Worm (Caenorhabditis elegans) whole organism, mixed stage, embryonic: Measurements from ENCODE around the gene T12C9.7.

Source experiments
- M03D4.4 ChIP-seq: sonication (generic microtip); optimal IDR thresholded peaks from 2 replicates; lab custom pipeline; 2017; ENCODE audit warnings: mild to moderate bottlenecking, missing genetic modification characterization, missing compliant biosample characterization
- bed-3 ChIP-seq: fragments of 200-800 bp; sonication (Bioruptor generic); optimal IDR thresholded peaks from 3 replicates; lab custom pipeline; 2018; ENCODE audit warnings: mild to moderate bottlenecking, missing genetic modification characterization, moderate library complexity, missing compliant biosample characterization
- ceh-43 ChIP-seq: fragments of 200-800 bp; sonication (Bioruptor generic); optimal IDR thresholded peaks from 2 replicates; lab custom pipeline; 2018; ENCODE audit warnings: mild to moderate bottlenecking, missing genetic modification characterization, moderate library complexity, missing compliant biosample characterization
- ceh-83 ChIP-seq: fragments of 200-800 bp; sonication (Bioruptor generic); optimal IDR thresholded peaks from 2 replicates; lab custom pipeline; 2018; ENCODE audit warnings: mild to moderate bottlenecking, missing genetic modification characterization, missing compliant biosample characterization
- ces-1 ChIP-seq: fragments of 150-350 bp; optimal IDR thresholded peaks from 2 replicates; lab custom pipeline; 2014; ENCODE audit warnings: missing biosample characterization, missing genetic modification reagents, missing genetic modification characterization
- cnd-1 ChIP-seq: fragments of 200-800 bp; sonication (Bioruptor generic); optimal IDR thresholded peaks from 2 replicates; lab custom pipeline; 2018; ENCODE audit warnings: mild to moderate bottlenecking, missing genetic modification characterization, missing compliant biosample characterization
- drap-1 ChIP-seq: fragments of 200-800 bp; sonication (Bioruptor generic); optimal IDR thresholded peaks from 3 replicates; lab custom pipeline; 2018; ENCODE audit warnings: mild to moderate bottlenecking, missing genetic modification characterization, missing compliant biosample characterization
- elt-1 ChIP-seq: sonication (generic microtip); optimal IDR thresholded peaks from 2 replicates; lab custom pipeline; 2017; ENCODE audit warnings: missing genetic modification characterization, mild to moderate bottlenecking, missing compliant biosample characterization, antibody characterized with exemption, moderate library complexity, borderline replicate concordance; ENCODE audit not compliant: insufficient read depth
- elt-3 ChIP-seq: fragments of 150-350 bp; optimal IDR thresholded peaks from 2 replicates; lab custom pipeline; 2014; ENCODE audit warnings: missing biosample characterization, missing genetic modification characterization
- flh-1 ChIP-seq: fragments of 200-800 bp; sonication (Bioruptor generic); optimal IDR thresholded peaks from 2 replicates; lab custom pipeline; 2018; ENCODE audit warnings: mild to moderate bottlenecking, missing genetic modification characterization, moderate library complexity, missing compliant biosample characterization
- ham-2 ChIP-seq: fragments of 200-800 bp; sonication (Bioruptor generic); optimal IDR thresholded peaks from 2 replicates; lab custom pipeline; 2018; ENCODE audit warnings: mild to moderate bottlenecking, missing genetic modification characterization, missing compliant biosample characterization
- hlh-1 ChIP-seq: fragments of 150-350 bp; optimal IDR thresholded peaks from 2 replicates; lab custom pipeline; 2014; ENCODE audit warnings: missing biosample characterization, missing genetic modification reagents, missing genetic modification characterization
- lin-13 ChIP-seq: fragments of 150-350 bp; optimal IDR thresholded peaks from 2 replicates; lab custom pipeline; 2014; ENCODE audit warnings: missing biosample characterization, missing genetic modification characterization
- lsy-2 ChIP-seq: fragments of 150-350 bp; optimal IDR thresholded peaks from 2 replicates; lab custom pipeline; 2014; ENCODE audit warnings: missing biosample characterization, missing genetic modification characterization
- mab-5 ChIP-seq: fragments of 150-350 bp; optimal IDR thresholded peaks from 2 replicates; lab custom pipeline; 2014; ENCODE audit warnings: missing biosample characterization, missing genetic modification characterization
- mep-1 ChIP-seq: fragments of 150-350 bp; optimal IDR thresholded peaks from 2 replicates; lab custom pipeline; 2017; ENCODE audit warnings: missing biosample characterization, missing genetic modification reagents, missing genetic modification characterization, inconsistent platforms
- nhr-12 ChIP-seq: fragments of 150-350 bp; optimal IDR thresholded peaks from 2 replicates; lab custom pipeline; 2014; ENCODE audit warnings: missing biosample characterization, missing genetic modification characterization
- nhr-2 ChIP-seq: fragments of 150-350 bp; optimal IDR thresholded peaks from 2 replicates; lab custom pipeline; 2014; ENCODE audit warnings: missing biosample characterization, missing genetic modification characterization
- nhr-237 ChIP-seq: fragments of 150-350 bp; optimal IDR thresholded peaks from 2 replicates; lab custom pipeline; 2014; ENCODE audit warnings: missing biosample characterization, missing genetic modification characterization
- nhr-28 ChIP-seq: fragments of 150-350 bp; optimal IDR thresholded peaks from 2 replicates; lab custom pipeline; 2014; ENCODE audit warnings: missing biosample characterization, missing genetic modification characterization
- pha-4 ChIP-seq: fragments of 150-350 bp; optimal IDR thresholded peaks from 2 replicates; lab custom pipeline; 2018; ENCODE audit warnings: missing biosample characterization, missing genetic modification reagents, missing genetic modification characterization
- sem-2 ChIP-seq: fragments of 200-800 bp; sonication (Bioruptor generic); optimal IDR thresholded peaks from 2 replicates; lab custom pipeline; 2018; ENCODE audit warnings: mild to moderate bottlenecking, missing genetic modification characterization, missing compliant biosample characterization
- snpc-4 ChIP-seq: fragments of 150-350 bp; optimal IDR thresholded peaks from 2 replicates; lab custom pipeline; 2014; ENCODE audit warnings: missing biosample characterization, missing genetic modification characterization
- sptf-1 ChIP-seq: sonication (generic microtip); optimal IDR thresholded peaks from 2 replicates; lab custom pipeline; 2017; ENCODE audit warnings: mild to moderate bottlenecking, missing genetic modification characterization, moderate library complexity, missing compliant biosample characterization
- tbx-8 ChIP-seq: fragments of 200-800 bp; sonication (Bioruptor generic); optimal IDR thresholded peaks from 2 replicates; lab custom pipeline; 2018; ENCODE audit warnings: mild to moderate bottlenecking, missing genetic modification characterization, moderate library complexity, missing compliant biosample characterization
- unc-120 ChIP-seq: sonication (generic microtip); optimal IDR thresholded peaks from 2 replicates; lab custom pipeline; 2017; ENCODE audit warnings: missing genetic modification characterization, missing compliant biosample characterization; ENCODE audit not compliant: poor library complexity, severe bottlenecking
- unc-62 ChIP-seq: fragments of 150-350 bp; optimal IDR thresholded peaks from 2 replicates; lab custom pipeline; 2014; ENCODE audit warnings: missing biosample characterization, missing genetic modification reagents, missing genetic modification characterization
- zip-8 ChIP-seq: fragments of 150-350 bp; optimal IDR thresholded peaks from 2 replicates; lab custom pipeline; 2014; ENCODE audit warnings: missing biosample characterization, missing genetic modification characterization
- ztf-11 ChIP-seq: fragments of 150-350 bp; optimal IDR thresholded peaks from 2 replicates; lab custom pipeline; 2014; ENCODE audit warnings: missing biosample characterization, missing genetic modification characterization

Gene T12C9.7

ce11 chrII:4460851-4461250 lies at the start of gene T12C9.7, which contains the start of gene vps-18:
TSS of gene T12C9.7 (minus strand) at chrII:4460951.
TSS of gene vps-18 (plus strand) at chrII:4461130.
- TF ChIP-seq lsy-2 (tag; lab: Kevin White, UChicago) (no peak), mab-5 (no peak), tbx-8 (no peak), snpc-4 (tag; lab: Kevin White, UChicago) (no peak), unc-120 (tag; lab: Kevin White, UChicago) (no peak), mep-1 (no peak), ham-2 (GFP tag; lab: Kevin White, UChicago) (no peak), elt-3 (tag; lab: Kevin White, UChicago) (no peak), elt-1 (tag; lab: Kevin White, UChicago) (no peak), ces-1 (GFP tag; lab: Kevin White, UChicago) (no peak), hlh-1 (tag; lab: Kevin White, UChicago) (no peak), zip-8 (tag; lab: Kevin White, UChicago) (no peak), cnd-1 (no peak), pha-4 (no peak)
- TF ChIP-seq, all 35 proteins: peak for 0

- TF ChIP-seq elt-3 (tag; lab: Kevin White, UChicago) = no peak
- no peak for TF ChIP-seq nhr-12 (tag; lab: Kevin White, UChicago)
- TF ChIP-seq sptf-1 (tag; lab: Kevin White, UChicago) = no peak
- TF ChIP-seq unc-62 = no peak
- no peak for TF ChIP-seq mep-1
- TF ChIP-seq bed-3 = no peak
- no peak for TF ChIP-seq lsy-2 (tag; lab: Kevin White, UChicago)
- no peak for TF ChIP-seq hlh-1 (tag; lab: Kevin White, UChicago)
- TF ChIP-seq nhr-2 = no peak
- no peak for TF ChIP-seq ztf-11 (tag; lab: Kevin White, UChicago)
- no peak for TF ChIP-seq nhr-237 (tag; lab: Kevin White, UChicago)
- TF ChIP-seq cnd-1 = no peak
- no peak for TF ChIP-seq sem-2 (GFP tag; lab: Kevin White, UChicago)
- no peak for TF ChIP-seq ceh-83 (GFP tag; lab: Kevin White, UChicago)
- no peak for TF ChIP-seq nhr-28 (tag; lab: Kevin White, UChicago)
- no peak for TF ChIP-seq M03D4.4
- no peak for TF ChIP-seq ceh-43 (GFP tag; lab: Kevin White, UChicago)
- no peak for TF ChIP-seq zip-8 (tag; lab: Kevin White, UChicago)
Observed at ce11 chrII:4507669-4508068, 46.9 kb upstream of the T12C9.7 start.

ce11 chrII:4506552-4507291 lies 46.0 kb upstream of the T12C9.7 start:
- no peak for TF ChIP-seq cnd-1
- TF ChIP-seq elt-3 (tag; lab: Kevin White, UChicago) = no peak
- no peak for TF ChIP-seq lin-13
- TF ChIP-seq ces-1 (GFP tag; lab: Kevin White, UChicago) = peak; percentile 85
- no peak for TF ChIP-seq M03D4.4
- peak; percentile 86 for TF ChIP-seq hlh-1 (tag; lab: Kevin White, UChicago)
- no peak for TF ChIP-seq sptf-1 (tag; lab: Kevin White, UChicago)
- peak; percentile 65 for TF ChIP-seq unc-120 (tag; lab: Kevin White, UChicago)
- TF ChIP-seq tbx-8 = no peak
- no peak for TF ChIP-seq nhr-237 (tag; lab: Kevin White, UChicago)
- no peak for TF ChIP-seq unc-62
- TF ChIP-seq snpc-4 (tag; lab: Kevin White, UChicago) = no peak
- TF ChIP-seq flh-1 (GFP tag; lab: Kevin White, UChicago) = no peak
- TF ChIP-seq nhr-12 (tag; lab: Kevin White, UChicago) = no peak
- TF ChIP-seq sem-2 (GFP tag; lab: Kevin White, UChicago) = no peak
- no peak for TF ChIP-seq ztf-11 (tag; lab: Kevin White, UChicago)
- TF ChIP-seq lsy-2 (tag; lab: Kevin White, UChicago) = peak; percentile 17
- TF ChIP-seq pha-4 = no peak

ce11 chrII:4505097-4505626 lies 44.4 kb upstream of the T12C9.7 start, which contains the start of gene camt-1:
TSS of gene camt-1 (minus strand) at chrII:4505147.
- no peak for TF ChIP-seq mab-5

ce11 chrII:4495844-4496243 lies 35.1 kb upstream of the T12C9.7 start:
- TF ChIP-seq flh-1 (GFP tag; lab: Kevin White, UChicago) (no peak), sptf-1 (tag; lab: Kevin White, UChicago) (no peak), M03D4.4 (no peak), nhr-237 (tag; lab: Kevin White, UChicago) (no peak), drap-1 (no peak), sem-2 (GFP tag; lab: Kevin White, UChicago) (no peak), elt-1 (tag; lab: Kevin White, UChicago) (no peak), snpc-4 (tag; lab: Kevin White, UChicago) (no peak), ces-1 (GFP tag; lab: Kevin White, UChicago) (no peak), zip-8 (tag; lab: Kevin White, UChicago) (no peak)
